Worm (Caenorhabditis elegans) whole organism, dauer: ENCODE data around the gene sru-42.
"Not testable (repeated sequence)": the region's sequence is repeated elsewhere in the genome, so short reads cannot be mapped to it uniquely, and the experiment has no call there.

Experiments used
- unc-62 ChIP-seq: sonication (generic microtip); optimal IDR thresholded peaks from 2 replicates; lab custom pipeline; 2017; ENCODE audit warnings: missing biosample characterization, missing genetic modification reagents, missing genetic modification characterization

The sru-42 gene

DNA sequence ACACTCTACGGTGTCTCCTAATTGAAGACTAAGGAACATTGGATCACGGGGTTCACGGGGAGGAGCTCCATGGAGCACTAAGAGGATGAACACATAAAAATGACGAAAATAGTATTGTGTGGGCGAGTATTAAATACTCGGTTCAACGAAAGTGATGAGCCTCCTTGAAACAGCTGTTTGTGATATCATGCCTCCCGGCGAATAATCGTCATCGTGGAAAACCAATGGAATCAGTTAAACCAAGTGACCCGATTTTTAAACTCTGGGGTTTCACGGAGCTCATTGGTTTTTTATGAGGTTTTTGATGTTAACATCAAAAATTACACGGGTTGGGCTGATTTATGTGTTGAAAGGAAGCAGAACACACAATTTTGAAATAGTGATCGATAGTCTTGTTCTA, 11.3 kb downstream of the sru-42 start:
- TF ChIP-seq unc-62 (GFP tag; lab: Kevin White, UChicago), result no peak

DNA sequence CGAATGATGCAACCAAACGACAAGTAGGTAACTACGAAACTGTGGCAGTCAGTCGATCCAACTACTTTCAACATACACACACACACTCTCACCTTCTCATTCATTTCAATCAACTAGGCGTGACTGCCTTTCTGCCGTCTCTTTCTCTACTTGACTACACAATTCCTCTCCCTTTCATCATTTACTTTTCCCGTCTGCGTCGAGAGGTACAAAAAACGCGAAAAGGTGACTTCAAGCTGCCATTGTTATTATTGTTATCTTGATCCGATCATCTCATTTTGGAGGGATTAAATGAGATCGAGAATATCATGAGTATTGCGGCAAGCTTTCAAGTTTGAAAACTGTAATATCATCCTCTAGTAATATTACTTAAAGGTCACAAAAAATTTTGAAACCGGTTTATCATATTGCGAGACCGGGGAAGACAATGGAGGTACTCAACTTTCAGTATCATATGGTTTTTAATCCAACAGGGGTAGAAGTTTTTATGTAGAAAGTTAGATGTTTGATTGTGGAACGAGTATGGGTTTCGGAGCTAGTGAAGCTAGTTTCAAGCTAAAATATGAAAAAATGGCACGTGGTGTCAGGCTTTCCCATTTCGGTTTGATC, 13.9 kb downstream of the sru-42 start:
- TF ChIP-seq unc-62 (GFP tag; lab: Kevin White, UChicago), result no peak

DNA sequence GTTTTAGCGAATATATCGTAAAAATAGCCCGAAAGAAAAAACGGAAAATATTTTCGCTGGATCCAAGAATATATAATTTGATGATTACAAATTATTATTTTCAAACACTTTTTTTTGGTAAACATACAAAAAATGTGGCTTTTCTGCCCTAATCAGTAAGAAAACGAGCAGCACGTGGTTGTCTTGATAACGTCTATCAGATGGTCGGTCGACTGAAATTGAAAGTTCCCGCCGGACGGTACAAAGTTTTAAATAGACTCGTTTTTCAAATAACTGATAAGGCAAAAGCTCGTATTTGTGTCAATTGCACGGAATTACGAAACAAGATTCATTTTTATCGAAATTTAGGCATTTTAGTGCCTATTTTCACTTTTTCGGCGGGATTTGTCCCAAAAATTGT, 16.5 kb downstream of the sru-42 start:
- TF ChIP-seq unc-62 (GFP tag; lab: Kevin White, UChicago), result no peak

DNA sequence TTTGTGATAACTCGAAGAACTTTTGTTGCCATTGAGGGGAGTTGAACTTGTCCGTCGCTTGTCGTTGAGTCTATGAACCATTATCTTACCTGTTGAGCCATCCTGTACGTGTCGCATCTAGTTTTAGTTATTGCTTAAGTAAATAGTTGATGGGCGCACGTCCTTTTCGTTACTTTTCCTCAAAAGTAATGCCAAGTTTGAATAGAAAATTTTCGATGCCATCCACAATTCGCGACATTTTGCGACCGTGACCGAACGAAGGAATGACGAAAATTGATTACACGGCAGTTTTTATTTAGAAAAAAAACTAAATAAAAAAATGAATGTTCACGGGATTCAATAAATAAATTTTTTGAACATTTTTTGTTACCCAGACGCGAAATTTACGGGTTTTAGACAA, 17.9 kb downstream of the sru-42 start, which contains the start of gene F53E4.1:
F53E4.1 (minus strand) TSS at position 101 of the 400 bp plus-strand sequence.
- not testable (repeated sequence) for TF ChIP-seq unc-62 (GFP tag; lab: Kevin White, UChicago)

DNA sequence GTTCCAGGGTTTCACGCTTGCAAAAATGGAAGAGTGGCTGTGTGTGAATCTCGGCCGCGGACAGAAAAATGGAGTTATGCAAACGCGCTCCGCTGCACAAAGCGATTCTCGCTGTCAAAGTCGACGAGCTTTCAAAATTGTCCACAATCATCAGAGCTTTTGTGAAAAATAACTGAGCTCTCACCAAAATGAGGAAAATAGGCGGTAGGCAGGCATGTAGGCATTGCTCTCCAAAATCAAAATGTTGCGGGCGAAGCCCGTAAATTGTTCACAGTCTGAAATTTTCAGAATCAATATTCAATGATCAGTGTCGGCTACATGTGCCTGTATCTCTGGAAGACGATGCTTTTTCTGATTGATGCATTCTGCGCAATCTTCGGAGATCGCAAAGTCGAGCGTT, 18.6 kb downstream of the sru-42 start, which contains the start of gene K06B4.4:
K06B4.4 (plus strand) TSS at position 301 of the 400 bp plus-strand sequence.
- no peak for TF ChIP-seq unc-62 (GFP tag; lab: Kevin White, UChicago)

DNA sequence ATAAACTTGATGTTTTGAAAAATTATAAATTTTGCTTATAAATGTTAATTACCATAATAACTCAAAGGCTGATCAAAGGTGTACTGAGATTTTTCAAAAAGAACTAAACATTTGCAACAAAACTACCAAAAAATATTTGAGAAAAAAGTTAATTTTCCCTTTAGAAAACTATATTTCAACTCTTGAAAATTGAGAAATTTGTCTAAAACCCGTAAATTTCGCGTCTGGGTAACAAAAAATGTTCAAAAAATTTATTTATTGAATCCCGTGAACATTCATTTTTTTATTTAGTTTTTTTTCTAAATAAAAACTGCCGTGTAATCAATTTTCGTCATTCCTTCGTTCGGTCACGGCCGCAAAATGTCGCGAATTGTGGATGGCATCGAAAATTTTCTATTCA, 19.9 kb downstream of the sru-42 start, which contains the start of gene K06B4.15:
K06B4.15 (plus strand) TSS at position 301 of the 400 bp plus-strand sequence.
- TF ChIP-seq unc-62 (GFP tag; lab: Kevin White, UChicago), result not testable (repeated sequence)

DNA sequence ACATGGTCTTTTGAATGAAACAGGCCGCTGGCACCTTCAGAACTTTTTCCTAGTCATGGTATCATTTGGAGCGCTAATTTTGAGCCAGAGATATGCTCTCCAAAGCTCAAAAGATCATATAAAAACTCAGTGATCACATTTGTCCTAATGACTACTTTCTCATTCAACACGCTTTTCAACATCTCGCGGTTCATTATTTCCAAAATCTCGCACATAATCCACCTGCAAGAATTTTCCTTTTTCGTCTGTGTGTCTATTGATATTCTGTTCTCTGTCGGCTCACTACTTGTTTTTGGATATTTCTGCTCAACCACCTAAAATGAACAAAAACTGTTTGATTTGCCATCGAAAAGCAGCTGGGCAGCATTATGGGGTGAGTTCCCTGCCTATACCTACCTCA, 23.4 kb downstream of the sru-42 start, which contains the start of gene nhr-51:
nhr-51 (plus strand) TSS at position 301 of the 400 bp plus-strand sequence.
- no peak for TF ChIP-seq unc-62 (GFP tag; lab: Kevin White, UChicago)

DNA sequence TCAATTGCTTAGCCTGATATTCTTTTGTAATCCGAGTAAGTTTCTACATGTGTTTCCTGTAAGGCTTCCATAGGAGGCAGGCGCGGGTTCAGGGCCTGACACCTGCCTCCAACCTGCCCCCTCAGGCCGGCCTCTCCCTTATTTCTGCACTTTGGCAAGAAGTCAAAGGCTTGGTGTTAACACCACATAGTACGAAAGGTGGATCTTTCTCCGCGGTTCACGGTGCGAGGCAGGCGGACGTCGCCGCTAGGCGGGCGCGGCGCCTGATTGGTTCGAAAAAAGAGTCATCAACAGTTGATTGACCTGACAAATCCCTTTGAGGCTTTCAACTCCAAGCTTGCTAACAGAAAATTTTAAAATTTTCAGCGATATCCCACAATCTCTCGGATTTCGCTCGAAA, 24.6 kb downstream of the sru-42 start:
- no peak for TF ChIP-seq unc-62 (GFP tag; lab: Kevin White, UChicago)

DNA sequence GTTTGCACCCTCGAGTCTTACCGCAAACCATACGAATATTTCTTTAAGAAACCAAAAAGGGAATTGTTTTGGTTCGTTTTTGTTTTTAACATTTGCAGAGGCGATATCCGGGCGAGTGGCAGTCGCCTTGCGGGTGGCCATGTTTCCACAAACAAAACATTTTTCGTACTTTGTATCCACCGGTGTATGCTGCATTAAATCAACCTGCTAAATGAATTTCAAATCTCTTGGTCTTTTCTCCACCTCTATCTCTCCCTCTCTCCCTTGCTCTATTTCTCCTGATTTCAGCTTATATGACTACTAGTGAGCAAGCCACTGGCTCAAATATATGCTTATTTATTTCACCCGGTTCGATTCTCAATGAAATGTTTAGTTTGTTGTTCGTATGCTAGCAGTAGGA, 27.0 kb downstream of the sru-42 start, which contains the start of gene nhr-52:
nhr-52 (plus strand) TSS at position 301 of the 400 bp plus-strand sequence.
- TF ChIP-seq unc-62 (GFP tag; lab: Kevin White, UChicago), result no peak

DNA sequence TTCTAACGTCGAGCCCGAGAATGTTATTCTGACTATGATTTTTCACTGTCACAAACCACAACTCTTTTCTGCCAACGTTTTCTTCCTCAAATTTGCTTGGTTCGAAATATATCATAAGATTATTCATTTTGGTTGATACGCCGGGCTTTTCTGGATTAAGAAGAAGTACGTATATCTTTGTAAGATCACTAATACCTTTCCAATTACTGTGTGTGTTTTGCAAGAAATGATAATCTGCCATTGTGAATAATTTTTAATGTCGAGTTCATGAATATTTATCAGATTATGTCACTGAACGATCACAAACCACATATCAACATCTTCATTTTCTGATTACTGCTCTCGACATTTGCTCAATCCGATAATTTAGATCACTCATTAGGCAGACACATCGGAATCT, 35.3 kb downstream of the sru-42 start, which contains the start of gene nhr-196:
nhr-196 (plus strand) TSS at position 118 of the 400 bp plus-strand sequence.
- TF ChIP-seq unc-62 (GFP tag; lab: Kevin White, UChicago), result no peak

DNA sequence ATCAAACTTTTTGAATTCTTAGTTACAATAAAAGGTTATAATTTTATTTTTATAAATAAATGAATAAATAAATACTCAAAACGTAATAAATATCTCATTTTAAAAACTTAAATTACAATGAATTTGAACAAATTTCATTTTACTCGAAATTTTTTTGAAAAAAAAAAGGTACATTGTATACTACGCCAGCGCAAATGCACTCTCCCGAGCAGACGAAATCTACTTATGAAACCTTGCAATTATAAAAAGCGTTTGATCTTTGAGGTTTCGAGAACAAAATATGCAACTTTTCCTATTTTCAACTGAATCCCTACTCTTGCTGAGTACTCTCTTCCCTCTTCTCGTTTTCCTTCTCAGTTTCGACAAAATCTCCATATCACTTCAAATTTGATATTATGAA, 37.4 kb downstream of the sru-42 start, which contains the start of gene nhr-197:
nhr-197 (plus strand) TSS at position 301 of the 400 bp plus-strand sequence.
- no peak for TF ChIP-seq unc-62 (GFP tag; lab: Kevin White, UChicago)

DNA sequence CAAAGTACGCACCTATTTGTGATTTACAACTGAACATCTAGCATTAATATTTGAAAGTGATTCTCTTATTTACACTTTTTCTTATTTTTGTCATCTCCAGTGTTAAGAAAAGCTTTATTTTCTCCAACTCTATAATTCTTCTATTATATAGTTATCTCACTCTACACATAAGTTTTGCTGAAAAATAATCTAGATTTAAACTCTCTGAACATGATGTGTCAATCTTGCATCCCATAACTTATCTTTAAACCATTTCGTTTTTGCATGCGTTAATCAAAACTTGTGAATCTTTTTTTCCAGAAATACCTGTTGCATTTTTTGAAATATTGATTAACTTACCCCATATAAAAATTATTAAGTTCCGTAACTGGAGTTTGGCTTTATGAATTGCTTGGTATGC, 39.7 kb downstream of the sru-42 start, which contains the start of gene nhr-268:
nhr-268 (plus strand) TSS at position 301 of the 400 bp plus-strand sequence.
- TF ChIP-seq unc-62 (GFP tag; lab: Kevin White, UChicago), result no peak

DNA sequence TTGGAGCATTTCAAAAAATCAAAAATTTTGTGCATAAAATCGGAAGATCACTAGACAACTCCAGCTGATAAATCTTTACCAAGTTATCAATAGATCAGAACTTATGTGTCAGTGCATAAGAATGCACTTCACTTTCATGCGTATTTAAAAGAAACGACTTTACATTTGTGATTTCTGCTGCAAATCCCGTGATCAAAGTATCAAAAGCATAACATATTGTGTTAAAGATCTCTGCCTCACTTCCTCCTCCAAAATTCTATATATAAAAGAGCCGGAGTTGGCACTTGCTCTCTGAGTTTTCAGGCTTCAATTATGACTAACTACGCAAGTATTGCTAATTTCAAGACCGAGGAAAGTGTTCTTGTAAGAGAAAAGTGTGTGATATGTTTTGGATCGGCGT, 43.4 kb downstream of the sru-42 start, which contains the start of gene nhr-198:
nhr-198 (plus strand) TSS at position 313 of the 400 bp plus-strand sequence.
- no peak for TF ChIP-seq unc-62 (GFP tag; lab: Kevin White, UChicago)

DNA sequence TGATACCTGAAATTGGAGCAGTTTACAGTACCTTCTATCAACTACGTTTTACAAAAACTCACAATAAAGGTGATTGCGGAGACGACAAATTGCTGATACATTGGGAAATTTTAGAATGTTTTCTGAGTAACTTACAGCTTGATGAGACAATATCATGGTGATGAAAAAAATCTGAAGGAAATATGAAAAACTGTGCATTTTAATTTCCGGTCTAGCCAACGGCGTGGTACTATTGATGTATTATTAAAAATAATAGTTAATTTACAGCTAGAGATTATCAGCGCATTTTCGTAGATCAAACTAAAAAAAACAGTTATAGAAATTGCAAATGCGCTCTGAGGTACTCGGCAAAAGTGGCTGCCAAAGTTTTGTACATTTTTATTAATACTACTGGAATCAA, 47.8 kb downstream of the sru-42 start, which contains the start of gene srx-29:
srx-29 (minus strand) TSS at position 101 of the 400 bp plus-strand sequence.
- TF ChIP-seq unc-62 (GFP tag; lab: Kevin White, UChicago), result no peak

DNA sequence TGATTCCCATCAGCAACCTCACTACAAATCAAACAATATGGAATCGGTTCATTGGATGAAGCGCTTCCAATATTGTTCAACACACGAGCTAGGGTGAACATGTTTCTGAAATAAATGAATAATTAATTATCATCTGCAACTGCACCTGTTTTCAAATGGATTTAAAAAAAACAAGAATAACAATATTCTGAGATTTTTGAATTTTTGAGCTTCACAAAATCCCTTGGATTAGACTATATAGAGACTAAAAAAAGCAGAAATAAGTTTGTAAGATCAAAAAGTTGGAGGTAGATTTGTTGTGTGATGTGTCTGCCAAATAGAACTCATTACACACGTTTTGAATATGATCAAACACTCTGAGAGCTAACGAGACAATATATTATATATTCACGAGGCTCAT, 49.5 kb downstream of the sru-42 start, which contains the start of gene nhr-199:
nhr-199 (minus strand) TSS at position 101 of the 400 bp plus-strand sequence.
- TF ChIP-seq unc-62 (GFP tag; lab: Kevin White, UChicago), result no peak
